Fruit fly (Drosophila melanogaster): ENCODE results near the gene ND-20L.

The ND-20L gene

DNA sequence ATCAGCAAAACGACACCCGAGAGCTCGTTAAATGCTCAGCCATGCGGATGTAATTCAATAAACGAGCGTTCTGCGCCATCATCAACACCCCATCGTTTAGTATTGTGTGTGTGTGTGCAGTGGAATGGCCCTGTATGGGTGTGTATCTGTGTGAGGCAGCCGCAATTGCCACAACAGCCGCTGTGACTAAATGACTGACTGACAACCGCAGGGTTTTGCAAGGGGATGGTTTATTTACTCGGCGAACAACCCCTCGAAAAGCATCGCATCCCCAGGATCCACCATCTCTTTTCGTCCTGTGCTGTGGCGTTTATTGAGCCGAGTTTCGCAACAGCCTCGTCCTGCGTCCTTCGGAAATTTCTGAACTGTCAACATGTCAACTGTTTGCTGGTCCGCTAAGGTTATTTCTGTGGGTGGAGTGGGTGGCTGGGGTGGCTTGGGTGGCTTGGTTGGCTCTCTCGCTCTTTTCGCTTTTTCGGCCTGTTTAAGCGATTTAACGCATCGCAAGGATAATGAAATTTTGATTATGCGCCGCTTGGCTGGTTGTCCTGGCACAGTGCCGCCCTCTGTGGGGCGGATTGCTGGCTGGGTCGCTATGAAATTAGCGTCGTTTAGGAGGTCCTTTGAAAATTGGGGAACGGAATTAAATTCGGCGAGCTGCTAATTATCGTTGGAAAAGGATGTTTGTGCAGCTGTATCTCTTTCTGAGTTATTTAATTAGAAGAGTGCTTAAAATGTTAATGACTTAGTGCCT is 37.5 kb downstream of the ND-20L start (continued):
- TF ChIP-seq CG5180 (GFP tag; optimal IDR thresholded peaks at IDR 0.05) (no peak), pho (GFP tag; optimal IDR thresholded peaks at IDR 0.05) (no peak), unc-4 (GFP tag; IDR thresholded peaks at IDR 0.05; ENCODE audit: partially characterized antibody) (no peak), Myb (GFP tag; optimal IDR thresholded peaks at IDR 0.05) (no peak), tx (GFP tag; optimal IDR thresholded peaks at IDR 0.05) (no peak), Drgx (GFP tag; IDR thresholded peaks at IDR 0.05) (no peak), dati (GFP tag; IDR thresholded peaks at IDR 0.05) (no peak), ATbp (GFP tag; optimal IDR thresholded peaks at IDR 0.05) (no peak), seq (GFP tag; IDR thresholded peaks at IDR 0.05) (peak; percentile 65), CG12659 (GFP tag; optimal IDR thresholded peaks at IDR 0.05) (no peak), ken (GFP tag; IDR thresholded peaks at IDR 0.05) (no peak), CG3163 (GFP tag; optimal IDR thresholded peaks at IDR 0.05) (no peak), CG6813 (GFP tag; optimal IDR thresholded peaks at IDR 0.05) (no peak), Opbp (GFP tag; IDR thresholded peaks at IDR 0.05; ENCODE audit: partially characterized antibody) (no peak), Eip74EF (GFP tag; optimal IDR thresholded peaks at IDR 0.05) (no peak), Hsf (GFP tag; optimal IDR thresholded peaks at IDR 0.05) (no peak), CG34376 (GFP tag; optimal IDR thresholded peaks at IDR 0.05) (no peak), jing (GFP tag; optimal IDR thresholded peaks at IDR 0.05) (no peak), zen (tag; optimal IDR thresholded peaks at IDR 0.05) (peak; percentile 42), Oaz (GFP tag; IDR thresholded peaks at IDR 0.05) (no peak), Deaf1 (tag; optimal IDR thresholded peaks at IDR 0.05) (peak; percentile 73), CG12219 (GFP tag; optimal IDR thresholded peaks at IDR 0.05) (no peak), abd-A (tag; optimal IDR thresholded peaks at IDR 0.05) (peak; percentile 96), chinmo (GFP tag; IDR thresholded peaks at IDR 0.05; ENCODE audit: partially characterized antibody) (0 out of 4 replicates have a peak, but pooled peaks have one; percentile 9), B-H1 (GFP tag; IDR thresholded peaks at IDR 0.05) (no peak), fd3F (GFP tag; optimal IDR thresholded peaks at IDR 0.05) (no peak), CG10565 (GFP tag; optimal IDR thresholded peaks at IDR 0.05) (no peak), Awh (GFP tag; IDR thresholded peaks at IDR 0.05) (no peak), gsb-n (tag; optimal IDR thresholded peaks at IDR 0.05) (peak; percentile 58), CG32772 (GFP tag; IDR thresholded peaks at IDR 0.05) (no peak), wor (GFP tag; IDR thresholded peaks at IDR 0.05) (no peak), Med (GFP tag) (peak; percentile 35), CoRest (tag; optimal IDR thresholded peaks at IDR 0.05) (no peak), run (tag; optimal IDR thresholded peaks at IDR 0.05) (peak; percentile 57), lilli (GFP tag; optimal IDR thresholded peaks at IDR 0.05) (no peak), gt (GFP tag; IDR thresholded peaks at IDR 0.05) (no peak), pan (optimal IDR thresholded peaks at IDR 0.05) (no peak), pan (GFP tag; optimal IDR thresholded peaks at IDR 0.05 in 1 of 2, IDR thresholded peaks at IDR 0.05 in 1 of 2) (no peak), CTCF (GFP tag; optimal IDR thresholded peaks at IDR 0.05) (peak; percentile 81), cg (GFP tag; optimal IDR thresholded peaks at IDR 0.05) (peak; percentile 72), HmgZ (tag; optimal IDR thresholded peaks at IDR 0.05) (no peak), zf30C (GFP tag; optimal IDR thresholded peaks at IDR 0.05) (no peak), knrl (GFP tag; IDR thresholded peaks at IDR 0.05; ENCODE audit: partially characterized antibody) (no peak), CG16863 (GFP tag; optimal IDR thresholded peaks at IDR 0.05) (no peak), Nf-YB (GFP tag; optimal IDR thresholded peaks at IDR 0.05) (peak; percentile 68), odd (GFP tag; optimal IDR thresholded peaks at IDR 0.05) (no peak), gsb (GFP tag; IDR thresholded peaks at IDR 0.05) (no peak), Camta (GFP tag; optimal IDR thresholded peaks at IDR 0.05) (no peak), H15 (GFP tag; IDR thresholded peaks at IDR 0.05) (no peak), CG8359 (GFP tag; optimal IDR thresholded peaks at IDR 0.05; ENCODE audit: borderline replicate concordance) (no peak)
